Worm (Caenorhabditis elegans): ENCODE results near the gene ZC168.2.
"Not testable (repeated sequence)": the region's sequence is repeated elsewhere in the genome, so short reads cannot be mapped to it uniquely, and the experiment has no call there.

DNA sequence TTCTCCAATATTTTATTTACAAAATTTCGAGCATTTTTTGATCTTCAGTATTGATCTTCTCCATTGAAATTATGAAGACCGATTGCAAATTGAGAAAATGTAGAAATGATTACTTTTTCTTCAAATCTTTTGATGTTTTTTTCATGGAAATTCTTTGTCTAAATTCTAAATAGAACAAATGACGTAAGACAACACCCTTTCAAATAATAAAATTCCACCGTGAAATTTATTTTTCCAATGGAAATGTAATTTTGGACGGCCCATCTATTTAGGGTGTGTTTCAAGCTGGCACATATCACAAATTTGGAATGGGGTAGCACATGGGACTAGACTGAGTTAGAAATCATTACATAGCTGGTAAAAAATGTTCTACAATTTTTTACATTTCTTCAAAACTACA is 23.9 kb downstream of the ZC168.2 start, which contains the start of gene T25B9.2:
- not testable (repeated sequence) for TF ChIP-seq snpc-1.2 (GFP tag; IDR thresholded peaks at IDR 0.05); nhr-11 (tag; optimal IDR thresholded peaks at IDR 0.05); dpl-1 (GFP tag; optimal IDR thresholded peaks at IDR 0.05); daf-16 (GFP tag; optimal IDR thresholded peaks at IDR 0.05); daf-16 (tag; optimal IDR thresholded peaks at IDR 0.05); jun-1 (tag; optimal IDR thresholded peaks at IDR 0.05); nhr-76 (tag; optimal IDR thresholded peaks at IDR 0.05)
